Fruit fly (Drosophila melanogaster) whole organism, embryonic: ENCODE measurements around the gene Rcd2.
A peak's percentile ranks its signal among the peaks of the same experiment; 100 is the strongest.

Source experiments
- Awh ChIP-seq: fragments of 200-800 bp; sonication (Bioruptor generic); IDR thresholded peaks from 2 replicates; pipeline ENCODE4, ENCODE4 v1.3.6; 2022; ENCODE audit warnings: missing biosample characterization, missing genetic modification characterization
- CG12659 ChIP-seq: fragments of 200-800 bp; sonication (Bioruptor generic); optimal IDR thresholded peaks from 3 replicates; lab custom pipeline; 2017; ENCODE audit warnings: mild to moderate bottlenecking, missing biosample characterization, missing genetic modification reagents, missing genetic modification characterization
- CG14860 ChIP-seq: fragments of 200-800 bp; sonication (Bioruptor generic); IDR thresholded peaks from 3 replicates; pipeline ENCODE4 v1.3.6; 2022; ENCODE audit warnings: missing biosample characterization, missing genetic modification characterization; ENCODE audit not compliant: partially characterized antibody
- CG15696 ChIP-seq: fragments of 200-800 bp; sonication (Bioruptor generic); optimal IDR thresholded peaks from 2 replicates; lab custom pipeline; 2019; ENCODE audit warnings: missing biosample characterization, mild to moderate bottlenecking, missing genetic modification characterization, moderate library complexity
- CG18011 ChIP-seq: fragments of 200-800 bp; sonication (Bioruptor generic); optimal IDR thresholded peaks from 2 replicates; lab custom pipeline; 2017; ENCODE audit warnings: missing biosample characterization, missing genetic modification characterization, mild to moderate bottlenecking, moderate library complexity, missing genotype
- CG2889 ChIP-seq: fragments of 200-800 bp; sonication (Bioruptor generic); IDR thresholded peaks from 3 replicates; pipeline ENCODE4 v1.3.6; 2022; ENCODE audit warnings: missing biosample characterization, missing genetic modification characterization
- CG30431 ChIP-seq: fragments of 200-800 bp; sonication (Bioruptor generic); optimal IDR thresholded peaks from 2 replicates; lab custom pipeline; 2017; ENCODE audit warnings: missing biosample characterization, missing genetic modification characterization
- CG34376 ChIP-seq: fragments of 200-800 bp; sonication (Bioruptor generic); optimal IDR thresholded peaks from 2 replicates; lab custom pipeline; 2018; ENCODE audit warnings: missing biosample characterization, mild to moderate bottlenecking, missing genetic modification characterization
- CG3838 ChIP-seq: fragments of 200-800 bp; sonication (Bioruptor generic); optimal IDR thresholded peaks from 3 replicates; lab custom pipeline; 2016; ENCODE audit warnings: missing biosample characterization, missing genetic modification characterization
- CG43689 ChIP-seq: fragments of 200-800 bp; sonication (Bioruptor generic); IDR thresholded peaks from 2 replicates; pipeline ENCODE4 v1.3.6; 2022; ENCODE audit warnings: missing biosample characterization, missing genetic modification characterization
- CG6791 ChIP-seq: fragments of 200-800 bp; sonication (Bioruptor generic); IDR thresholded peaks from 3 replicates; pipeline ENCODE4 v1.3.6; 2022; ENCODE audit warnings: missing biosample characterization, missing genetic modification characterization; ENCODE audit not compliant: partially characterized antibody
- CG7963 ChIP-seq: fragments of 200-800 bp; sonication (Bioruptor generic); IDR thresholded peaks from 3 replicates; pipeline ENCODE4 v1.3.6; 2022; ENCODE audit warnings: missing biosample characterization, missing genetic modification characterization; ENCODE audit not compliant: partially characterized antibody
- CG7987 ChIP-seq: fragments of 200-800 bp; sonication (Bioruptor generic); optimal IDR thresholded peaks from 2 replicates; lab custom pipeline; 2018; ENCODE audit warnings: missing biosample characterization, mild to moderate bottlenecking, missing genetic modification characterization, moderate library complexity
- CG8290 ChIP-seq, 3 experiments: fragments of 200-800 bp; sonication (Bioruptor generic); optimal IDR thresholded peaks; 2 replicates each; lab custom pipeline; 2016 to 2019; ENCODE audit warnings: missing biosample characterization in 3 of 3, missing genetic modification characterization in 3 of 3, mild to moderate bottlenecking in 2 of 3, moderate library complexity in 1 of 3
- CG9932 ChIP-seq: fragments of 200-800 bp; sonication (Bioruptor generic); IDR thresholded peaks from 2 replicates; pipeline ENCODE4 v1.3.6; 2022; ENCODE audit warnings: missing biosample characterization, missing genetic modification characterization
- CHES-1-like ChIP-seq: fragments of 200-800 bp; sonication (Bioruptor generic); optimal IDR thresholded peaks from 2 replicates; lab custom pipeline; 2016; ENCODE audit warnings: missing biosample characterization, missing genetic modification characterization
- D19A ChIP-seq: fragments of 200-800 bp; optimal IDR thresholded peaks from 3 replicates; lab custom pipeline; 2019; ENCODE audit warnings: missing biosample characterization, mild to moderate bottlenecking, missing genetic modification characterization, moderate library complexity
- Fer3 ChIP-seq: fragments of 200-800 bp; sonication (Bioruptor generic); optimal IDR thresholded peaks from 2 replicates; lab custom pipeline; 2018; ENCODE audit warnings: missing biosample characterization, mild to moderate bottlenecking, missing genetic modification characterization, moderate library complexity
- Gsc ChIP-seq: fragments of 200-800 bp; sonication (Bioruptor generic); IDR thresholded peaks from 2 replicates; pipeline ENCODE4 v1.3.6; 2022; ENCODE audit warnings: missing biosample characterization, missing genetic modification characterization
- Nf-YB ChIP-seq: fragments of 200-800 bp; sonication (Bioruptor generic); optimal IDR thresholded peaks from 3 replicates; lab custom pipeline; 2019; ENCODE audit warnings: missing biosample characterization, mild to moderate bottlenecking, missing genetic modification characterization, moderate library complexity
- Pdp1 ChIP-seq, 2 experiments: fragments of 200-800 bp; sonication (Bioruptor generic); optimal IDR thresholded peaks; 3 replicates each; lab custom pipeline; 2016; ENCODE audit warnings: missing biosample characterization in 2 of 2, missing genetic modification characterization in 2 of 2, mild to moderate bottlenecking in 1 of 2, moderate library complexity in 1 of 2
- Poxn ChIP-seq: fragments of 200-800 bp; sonication (Bioruptor generic); IDR thresholded peaks from 2 replicates; pipeline ENCODE4 v1.3.6; 2022; ENCODE audit warnings: missing biosample characterization, missing genetic modification characterization
- Sox100B ChIP-seq: fragments of 200-800 bp; sonication (Bioruptor generic); optimal IDR thresholded peaks from 3 replicates; lab custom pipeline; 2018; ENCODE audit warnings: missing biosample characterization, mild to moderate bottlenecking, missing genetic modification characterization
- al ChIP-seq: fragments of 200-800 bp; sonication (Bioruptor generic); IDR thresholded peaks from 2 replicates; pipeline ENCODE4 v1.3.6; 2022; ENCODE audit warnings: missing biosample characterization, missing genetic modification characterization
- aop ChIP-seq: fragments of 200-800 bp; sonication (Bioruptor generic); IDR thresholded peaks from 2 replicates; pipeline ENCODE4 v1.3.6; 2022; ENCODE audit warnings: missing biosample characterization, missing genetic modification characterization
- ato ChIP-seq: fragments of 200-800 bp; sonication (Bioruptor generic); IDR thresholded peaks from 2 replicates; pipeline ENCODE4 v1.3.6; 2022; ENCODE audit warnings: missing biosample characterization, missing genetic modification characterization; ENCODE audit not compliant: partially characterized antibody
- cad ChIP-seq: fragments of >200 bp; optimal IDR thresholded peaks from 2 replicates; lab custom pipeline; 2017; ENCODE audit warnings: missing biosample characterization, missing genetic modification characterization
- chinmo ChIP-seq: fragments of 200-800 bp; sonication (Bioruptor generic); IDR thresholded peaks from 4 replicates; pipeline ENCODE4 v1.3.6; 2022; ENCODE audit warnings: missing biosample characterization, missing genetic modification characterization; ENCODE audit not compliant: partially characterized antibody
- croc ChIP-seq: fragments of 200-800 bp; sonication (Bioruptor generic); conservative IDR thresholded peaks from 3 replicates; pipeline ENCODE4 v1.3.6; 2022; ENCODE audit warnings: missing biosample characterization, missing genetic modification characterization
- cwo ChIP-seq: fragments of 200-800 bp; sonication (Bioruptor generic); optimal IDR thresholded peaks from 3 replicates; lab custom pipeline; 2017; ENCODE audit warnings: missing biosample characterization, missing genetic modification characterization, mild to moderate bottlenecking, moderate library complexity, missing genetic modification reagents
- emc ChIP-seq: fragments of 200-800 bp; sonication (Bioruptor generic); optimal IDR thresholded peaks from 2 replicates; lab custom pipeline; 2016; ENCODE audit warnings: missing biosample characterization, missing genetic modification characterization
- esg ChIP-seq: fragments of 200-800 bp; sonication (Bioruptor generic); conservative IDR thresholded peaks from 2 replicates; pipeline ENCODE4 v1.3.6; 2022; ENCODE audit warnings: missing biosample characterization, missing genetic modification characterization
- jumu ChIP-seq: fragments of 200-800 bp; sonication (Bioruptor generic); optimal IDR thresholded peaks from 3 replicates; lab custom pipeline; 2016; ENCODE audit warnings: missing biosample characterization, missing genetic modification characterization
- kay ChIP-seq: fragments of 200-800 bp; sonication (Bioruptor generic); optimal IDR thresholded peaks from 2 replicates; lab custom pipeline; 2016; ENCODE audit warnings: missing biosample characterization, missing genetic modification characterization
- ken ChIP-seq: fragments of 200-800 bp; sonication (Bioruptor generic); IDR thresholded peaks from 3 replicates; pipeline ENCODE4 v1.3.6; 2022; ENCODE audit warnings: missing biosample characterization, missing genetic modification characterization
- mirr ChIP-seq: fragments of 200-800 bp; sonication (Bioruptor generic); optimal IDR thresholded peaks from 3 replicates; lab custom pipeline; 2018; ENCODE audit warnings: missing biosample characterization, mild to moderate bottlenecking, missing genetic modification characterization
- mld ChIP-seq: fragments of 200-800 bp; sonication (Bioruptor generic); IDR thresholded peaks from 3 replicates; pipeline ENCODE4 v1.3.6; 2022; ENCODE audit warnings: missing biosample characterization, missing genetic modification characterization; ENCODE audit not compliant: partially characterized antibody
- pita ChIP-seq: fragments of 200-800 bp; sonication (Bioruptor generic); optimal IDR thresholded peaks from 2 replicates; lab custom pipeline; 2017; ENCODE audit warnings: missing biosample characterization, mild to moderate bottlenecking, missing genetic modification characterization
- prd ChIP-seq, 3 experiments: fragments of >200 bp in 2 of 3; fragments of 200-800 bp in 1 of 3; sonication (Bioruptor generic) in 1 of 3; optimal IDR thresholded peaks in 2 of 3; IDR thresholded peaks in 1 of 3; 2 replicates in 2 of 3; 3 replicates in 1 of 3; pipeline versions ENCODE4 v1.3.6 to Lab custom; 2017 to 2022; ENCODE audit warnings: missing biosample characterization in 1 of 3, missing genetic modification characterization in 1 of 3
- pros ChIP-seq: fragments of 200-800 bp; sonication (Bioruptor generic); optimal IDR thresholded peaks from 3 replicates; lab custom pipeline; 2019; ENCODE audit warnings: missing biosample characterization, mild to moderate bottlenecking, missing genetic modification characterization, moderate library complexity
- slbo ChIP-seq: fragments of 200-800 bp; sonication (Bioruptor generic); IDR thresholded peaks from 2 replicates; pipeline ENCODE4 v1.3.6; 2022; ENCODE audit warnings: missing biosample characterization, missing genetic modification characterization
- tgo ChIP-seq: fragments of 200-800 bp; sonication (Bioruptor generic); IDR thresholded peaks from 3 replicates; pipeline ENCODE4 v1.3.6; 2022; ENCODE audit warnings: missing biosample characterization, missing genetic modification characterization
- tll ChIP-seq, 2 experiments: fragments of 200-800 bp in 1 of 2; fragments of >200 bp in 1 of 2; sonication (Bioruptor generic) in 1 of 2; optimal IDR thresholded peaks; 2 replicates each; lab custom pipeline; 2017 to 2019; ENCODE audit warnings: missing biosample characterization in 2 of 2, missing genetic modification characterization in 2 of 2, mild to moderate bottlenecking in 1 of 2, moderate library complexity in 1 of 2
- wek ChIP-seq: fragments of 200-800 bp; sonication (Bioruptor generic); optimal IDR thresholded peaks from 3 replicates; lab custom pipeline; 2018; ENCODE audit warnings: missing biosample characterization, mild to moderate bottlenecking, missing genetic modification characterization, moderate library complexity

Rcd2 gene

DNA sequence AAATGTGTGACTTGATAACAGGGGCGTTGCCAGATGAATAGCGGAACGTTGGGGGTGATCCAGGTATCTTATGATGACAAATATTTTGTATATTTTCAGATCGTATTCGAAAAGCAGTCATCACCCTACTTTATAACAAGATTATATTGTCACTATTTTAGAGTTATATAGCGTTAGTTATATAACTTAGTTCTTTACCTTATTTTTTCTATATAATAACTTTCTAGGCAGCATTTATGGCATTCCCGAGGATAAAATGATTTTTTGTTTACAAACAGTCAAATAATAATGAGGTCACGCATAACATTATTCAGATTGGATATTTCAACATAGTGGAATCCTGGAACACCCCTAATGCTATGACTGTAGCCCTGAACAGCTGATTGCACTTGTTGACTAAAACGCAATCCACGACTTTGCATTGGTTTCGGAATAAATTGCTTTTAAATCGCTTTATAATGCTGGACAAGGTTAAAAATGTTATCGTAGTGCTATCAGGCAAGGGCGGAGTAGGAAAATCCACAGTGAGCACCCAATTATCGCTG is 13.9 kb downstream of the Rcd2 start, which contains the start of gene Nubp2 (continued):
- TF ChIP-seq mld (GFP tag; lab: Robert Waterston, UW) (no peak), Fer3 (tag; lab: Kevin White, UChicago) (peak; percentile 94), CG18011 (peak; percentile 84), Gsc (GFP tag; lab: Robert Waterston, UW) (no peak; the same call in 1 of the 2 replicates), ato (GFP tag; lab: Robert Waterston, UW) (no peak), Awh (peak; percentile 75), Poxn (GFP tag; lab: Robert Waterston, UW) (peak; percentile 81), pita (no peak), cwo (GFP tag; lab: Kevin White, UChicago) (peak; percentile 88), D19A (peak; percentile 91), chinmo (GFP tag; lab: Robert Waterston, UW) (no peak), CG9932 (peak; percentile 97), CG8290 (GFP tag; optimal IDR thresholded peaks at IDR 0.05; lab: Kevin White, UChicago) (peak; percentile 93), CG8290 (tag; optimal IDR thresholded peaks at IDR 0.05; lab: Kevin White, UChicago) (peak; percentile 86 to 90), croc (peak; percentile 93), jumu (GFP tag; lab: Kevin White, UChicago) (peak; percentile 92), CG34376 (peak; percentile 95), pros (GFP tag; lab: Kevin White, UChicago) (peak; percentile 53), prd (optimal IDR thresholded peaks at IDR 0.05; lab: Kevin White, UChicago) (no peak), prd (GFP tag; IDR thresholded peaks at IDR 0.05; lab: Robert Waterston, UW) (peak; percentile 97), CG15696 (tag; lab: Kevin White, UChicago) (peak; percentile 98), esg (peak; percentile 93), Sox100B (GFP tag; lab: Kevin White, UChicago) (peak; percentile 94), emc (GFP tag; lab: Kevin White, UChicago) (peak; percentile 90), CG3838 (GFP tag; lab: Kevin White, UChicago) (peak; percentile 93), CG2889 (GFP tag; lab: Robert Waterston, UW) (no peak; the same call in 1 of the 3 replicates), kay (peak; percentile 96), CG7987 (GFP tag; lab: Kevin White, UChicago) (peak; percentile 89), CG7963 (GFP tag; lab: Robert Waterston, UW) (no peak), slbo (peak; percentile 96), CG14860 (no peak), aop (0 out of 2 replicates have a peak, but pooled peaks have one; percentile 13), CG12659 (peak; percentile 98), Pdp1 (GFP tag; optimal IDR thresholded peaks at IDR 0.05; lab: Kevin White, UChicago) (peak; percentile 36 to 96), mirr (GFP tag; lab: Kevin White, UChicago) (peak; percentile 89), CHES-1-like (GFP tag; lab: Kevin White, UChicago) (peak; percentile 94), CG6791 (GFP tag; lab: Robert Waterston, UW) (no peak), ken (GFP tag; lab: Robert Waterston, UW) (peak; percentile 92), Nf-YB (GFP tag; lab: Kevin White, UChicago) (peak; percentile 90), CG43689 (GFP tag; lab: Robert Waterston, UW) (peak; percentile 73), al (GFP tag; lab: Robert Waterston, UW) (peak; percentile 95), wek (peak; percentile 99)

- TF ChIP-seq Pdp1 (GFP tag; optimal IDR thresholded peaks at IDR 0.05; lab: Kevin White, UChicago) (peak in 1 of 2 experiments; percentile 77), CG30431 (GFP tag; lab: Kevin White, UChicago) (no peak), cad (GFP tag; lab: Kevin White, UChicago) (peak; percentile 6), tll (GFP tag; optimal IDR thresholded peaks at IDR 0.05; lab: Kevin White, UChicago) (no peak), tgo (no peak)
Measured at dm6 chr3L:20526143-20526195, 14.2 kb downstream of the Rcd2 start, which contains the start of gene Pss. Pss (minus strand) TSS chr3L:20526174.
